Worm (Caenorhabditis elegans) whole organism, L2 larva: ENCODE data around the gene C39B10.7.

ENCODE experiments used
- C34F6.9 ChIP-seq: fragments of 150-350 bp; optimal IDR thresholded peaks from 2 replicates; lab custom pipeline; 2014; ENCODE audit warnings: missing biosample characterization, missing genetic modification characterization
- F13H6.1 ChIP-seq: sonication (generic microtip); optimal IDR thresholded peaks from 2 replicates; lab custom pipeline; 2016; ENCODE audit warnings: missing genetic modification characterization, missing compliant biosample characterization
- Y55F3AM.14 ChIP-seq: fragments of 200-800 bp; sonication (Bioruptor generic); optimal IDR thresholded peaks from 2 replicates; lab custom pipeline; 2018; ENCODE audit warnings: mild to moderate bottlenecking, missing genetic modification characterization, missing compliant biosample characterization
- ZK546.5 ChIP-seq: sonication (generic microtip); optimal IDR thresholded peaks from 2 replicates; lab custom pipeline; 2017; ENCODE audit warnings: missing biosample characterization, missing genetic modification characterization
- alr-1 ChIP-seq: fragments of 150-350 bp; optimal IDR thresholded peaks from 2 replicates; lab custom pipeline; 2014; ENCODE audit warnings: missing biosample characterization, missing genetic modification characterization
- ama-1 ChIP-seq: fragments of 150-350 bp; optimal IDR thresholded peaks from 2 replicates; lab custom pipeline; 2018; ENCODE audit warnings: inconsistent platforms
- blmp-1 ChIP-seq: sonication (generic microtip); optimal IDR thresholded peaks from 2 replicates; lab custom pipeline; 2017; ENCODE audit warnings: missing genetic modification characterization, mild to moderate bottlenecking, missing compliant biosample characterization, antibody characterized with exemption, moderate library complexity; ENCODE audit not compliant: insufficient read depth
- ceh-16 ChIP-seq: fragments of 150-350 bp; optimal IDR thresholded peaks from 2 replicates; lab custom pipeline; 2014; ENCODE audit warnings: missing biosample characterization, missing genetic modification characterization
- ceh-82 ChIP-seq: fragments of 150-350 bp; optimal IDR thresholded peaks from 2 replicates; lab custom pipeline; 2014; ENCODE audit warnings: missing biosample characterization, missing genetic modification characterization
- crh-2 ChIP-seq: sonication (generic microtip); optimal IDR thresholded peaks from 2 replicates; lab custom pipeline; 2017; ENCODE audit warnings: missing biosample characterization, missing genetic modification characterization
- dmd-4 ChIP-seq: sonication (generic microtip); optimal IDR thresholded peaks from 2 replicates; lab custom pipeline; 2017; ENCODE audit warnings: missing biosample characterization, missing genetic modification characterization
- elt-3 ChIP-seq: sonication (generic microtip); optimal IDR thresholded peaks from 2 replicates; lab custom pipeline; 2017; ENCODE audit warnings: missing biosample characterization, missing genetic modification characterization
- fos-1 ChIP-seq: fragments of 150-350 bp; optimal IDR thresholded peaks from 2 replicates; lab custom pipeline; 2014; ENCODE audit warnings: missing biosample characterization, missing genetic modification characterization
- gmeb-1 ChIP-seq: fragments of 150-350 bp; optimal IDR thresholded peaks from 2 replicates; lab custom pipeline; 2014; ENCODE audit warnings: missing biosample characterization, missing genetic modification characterization
- lin-11 ChIP-seq: fragments of 150-350 bp; sonication (generic microtip); optimal IDR thresholded peaks from 2 replicates; lab custom pipeline; 2014; ENCODE audit warnings: missing biosample characterization, missing genetic modification characterization, inconsistent platforms, mixed read lengths
- lin-13 ChIP-seq: fragments of 150-350 bp; optimal IDR thresholded peaks from 2 replicates; lab custom pipeline; 2014; ENCODE audit warnings: missing biosample characterization, missing genetic modification reagents, missing genetic modification characterization
- lin-39 ChIP-seq: fragments of 150-350 bp; optimal IDR thresholded peaks from 2 replicates; lab custom pipeline; 2014; ENCODE audit warnings: missing biosample characterization, missing genetic modification reagents, missing genetic modification characterization
- lsy-2 ChIP-seq, 2 experiments: fragments of 150-350 bp in 1 of 2; sonication (generic microtip) in 1 of 2; optimal IDR thresholded peaks; 2 replicates each; lab custom pipeline; 2014 to 2017; ENCODE audit warnings: missing biosample characterization in 2 of 2, missing genetic modification characterization in 2 of 2
- mbf-1 ChIP-seq: sonication (generic microtip); optimal IDR thresholded peaks from 2 replicates; lab custom pipeline; 2017; ENCODE audit warnings: missing biosample characterization, missing genetic modification characterization
- mdl-1 ChIP-seq, 2 experiments: fragments of 150-350 bp in 1 of 2; sonication (generic microtip) in 1 of 2; optimal IDR thresholded peaks; 2 replicates each; lab custom pipeline; 2017; ENCODE audit warnings: missing biosample characterization in 2 of 2, missing genetic modification characterization in 2 of 2
- nhr-10 ChIP-seq: sonication (generic microtip); optimal IDR thresholded peaks from 2 replicates; lab custom pipeline; 2017; ENCODE audit warnings: missing biosample characterization, missing genetic modification characterization
- nhr-11 ChIP-seq: fragments of 150-350 bp; optimal IDR thresholded peaks from 2 replicates; lab custom pipeline; 2014; ENCODE audit warnings: missing biosample characterization, missing genetic modification characterization
- nhr-12 ChIP-seq: fragments of 150-350 bp; optimal IDR thresholded peaks from 2 replicates; lab custom pipeline; 2014; ENCODE audit warnings: missing biosample characterization, missing genetic modification characterization
- nhr-129 ChIP-seq: fragments of 150-350 bp; optimal IDR thresholded peaks from 2 replicates; lab custom pipeline; 2014; ENCODE audit warnings: missing biosample characterization, missing genetic modification characterization
- nhr-21 ChIP-seq: fragments of 150-350 bp; optimal IDR thresholded peaks from 2 replicates; lab custom pipeline; 2014; ENCODE audit warnings: missing biosample characterization, missing genetic modification characterization
- nhr-23 ChIP-seq: fragments of 150-350 bp; optimal IDR thresholded peaks from 2 replicates; lab custom pipeline; 2014; ENCODE audit warnings: missing biosample characterization, missing genetic modification reagents, missing genetic modification characterization
- nhr-237 ChIP-seq: fragments of 150-350 bp; optimal IDR thresholded peaks from 2 replicates; lab custom pipeline; 2014; ENCODE audit warnings: missing biosample characterization, missing genetic modification characterization
- nhr-25 ChIP-seq: fragments of 150-350 bp; sonication (generic microtip); optimal IDR thresholded peaks from 3 replicates; lab custom pipeline; 2014; ENCODE audit warnings: missing biosample characterization, missing genetic modification characterization
- nhr-6 ChIP-seq: fragments of 150-350 bp; optimal IDR thresholded peaks from 2 replicates; lab custom pipeline; 2014; ENCODE audit warnings: missing biosample characterization, missing genetic modification characterization
- nhr-77 ChIP-seq: fragments of 150-350 bp; optimal IDR thresholded peaks from 2 replicates; lab custom pipeline; 2014; ENCODE audit warnings: missing biosample characterization, missing genetic modification characterization
- peb-1 ChIP-seq: fragments of 150-350 bp; optimal IDR thresholded peaks from 2 replicates; lab custom pipeline; 2014; ENCODE audit warnings: missing biosample characterization, missing genetic modification characterization
- sem-4 ChIP-seq: fragments of 150-350 bp; optimal IDR thresholded peaks from 2 replicates; lab custom pipeline; 2014; ENCODE audit warnings: missing biosample characterization, missing genetic modification reagents, missing genetic modification characterization
- skn-1 ChIP-seq: sonication (generic microtip); optimal IDR thresholded peaks from 2 replicates; lab custom pipeline; 2017; ENCODE audit warnings: missing biosample characterization, missing genetic modification characterization
- sma-3 ChIP-seq: sonication (generic microtip); optimal IDR thresholded peaks from 2 replicates; lab custom pipeline; 2016; ENCODE audit warnings: missing genetic modification reagents, missing genetic modification characterization, missing compliant biosample characterization
- snpc-4 ChIP-seq: fragments of 150-350 bp; optimal IDR thresholded peaks from 2 replicates; lab custom pipeline; 2014; ENCODE audit warnings: missing biosample characterization, missing genetic modification characterization
- unc-62 ChIP-seq: fragments of 150-350 bp; optimal IDR thresholded peaks from 2 replicates; lab custom pipeline; 2014; ENCODE audit warnings: missing biosample characterization, missing genetic modification reagents, missing genetic modification characterization
- ztf-11 ChIP-seq: sonication (generic microtip); optimal IDR thresholded peaks from 2 replicates; lab custom pipeline; 2017; ENCODE audit warnings: missing biosample characterization, missing genetic modification characterization

The C39B10.7 gene

DNA sequence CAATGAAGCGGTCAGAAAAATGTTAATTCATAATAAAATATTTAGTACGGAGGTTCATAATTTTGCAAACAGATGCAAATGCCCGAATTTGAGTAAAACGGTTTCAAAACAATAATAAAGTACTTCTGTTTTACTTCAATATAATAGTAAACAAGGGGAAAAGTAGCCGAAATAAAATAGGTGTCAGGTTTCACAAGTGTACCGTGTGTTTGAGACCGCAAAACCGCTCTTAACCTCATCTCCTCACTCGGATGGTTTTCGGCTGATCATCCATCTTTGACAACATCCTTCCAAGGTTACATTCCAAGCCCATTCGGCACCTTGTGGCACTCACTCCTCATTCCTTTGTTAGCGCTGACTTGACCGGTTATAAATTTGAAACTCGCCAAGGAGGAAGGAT, 39.3 kb upstream of the C39B10.7 start:
- no peak for TF ChIP-seq blmp-1 (tag; lab: Kevin White, UChicago)
- TF ChIP-seq peb-1 (tag; lab: Kevin White, UChicago): no peak
- no peak for TF ChIP-seq skn-1
- no peak for TF ChIP-seq lin-39 (tag; lab: Kevin White, UChicago)
- no peak for TF ChIP-seq dmd-4 (tag; lab: Kevin White, UChicago)
- TF ChIP-seq ceh-16 (tag; lab: Kevin White, UChicago): no peak
- no peak for TF ChIP-seq lin-11 (tag; lab: Kevin White, UChicago)
- TF ChIP-seq F13H6.1 (tag; lab: Kevin White, UChicago): no peak
- no peak for TF ChIP-seq snpc-4 (tag; lab: Kevin White, UChicago)
- TF ChIP-seq ceh-82: no peak
- no peak for TF ChIP-seq alr-1
- no peak for TF ChIP-seq nhr-237 (tag; lab: Kevin White, UChicago)
- TF ChIP-seq nhr-77 (tag; lab: Kevin White, UChicago): no peak
- no peak for TF ChIP-seq crh-2 (tag; lab: Kevin White, UChicago)
- TF ChIP-seq elt-3: no peak

DNA sequence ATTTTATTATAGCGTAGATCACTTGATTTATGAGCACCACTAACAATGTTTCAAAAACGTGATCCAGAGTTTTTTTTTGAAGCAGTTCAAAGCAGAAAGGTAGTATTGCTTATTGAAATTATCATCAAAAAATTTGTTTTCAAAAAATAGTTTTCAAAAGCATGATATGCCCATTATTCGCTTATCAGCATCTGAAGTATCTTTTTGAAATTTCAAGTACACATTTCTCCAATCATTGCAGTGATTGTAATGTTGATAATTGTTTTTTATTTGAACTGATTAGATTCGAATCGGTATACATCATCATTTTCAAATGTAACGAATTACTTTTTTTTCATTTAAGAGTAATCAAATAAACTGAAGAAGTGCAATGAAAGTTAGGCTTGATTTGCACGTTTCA, 35.9 kb upstream of the C39B10.7 start:
- TF ChIP-seq nhr-10 (tag; lab: Kevin White, UChicago) (no peak), peb-1 (tag; lab: Kevin White, UChicago) (no peak), skn-1 (peak; percentile 54), nhr-25 (tag; lab: Kevin White, UChicago) (no peak), alr-1 (no peak), fos-1 (tag; lab: Kevin White, UChicago) (peak; percentile 25)
- TF ChIP-seq, all 48 proteins: peak for 2

DNA sequence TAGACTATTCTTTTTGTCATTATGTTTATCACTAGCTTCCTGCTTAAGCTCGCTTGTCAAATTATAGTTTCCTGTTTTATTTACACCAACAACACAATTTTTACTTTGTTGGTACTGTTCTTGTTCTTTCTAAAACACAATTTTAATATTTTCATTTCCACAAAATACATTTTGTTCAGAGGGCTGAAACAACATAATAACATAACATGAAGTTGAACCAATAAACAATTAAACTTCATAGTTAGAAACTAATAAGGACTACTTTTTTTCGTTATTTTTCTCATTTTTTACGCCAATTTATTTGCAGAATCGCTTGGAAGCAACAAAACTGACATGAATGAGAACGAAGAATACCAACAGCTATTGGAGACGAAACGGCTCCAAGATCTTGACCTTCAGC, 32.8 kb upstream of the C39B10.7 start, which contains the start of gene C39B10.3:
Gene C39B10.3, plus strand, starts transcription at position 301 of the 400 bp plus-strand sequence.
- TF ChIP-seq dmd-4 (tag; lab: Kevin White, UChicago): no peak
- TF ChIP-seq nhr-6 (tag; lab: Kevin White, UChicago): no peak
- TF ChIP-seq ceh-16 (tag; lab: Kevin White, UChicago): no peak
- no peak for TF ChIP-seq fos-1 (tag; lab: Kevin White, UChicago)
- TF ChIP-seq nhr-237 (tag; lab: Kevin White, UChicago): no peak
- no peak for TF ChIP-seq lin-13 (GFP tag; lab: Kevin White, UChicago)
- TF ChIP-seq lsy-2 (tag; optimal IDR thresholded peaks at IDR 0.05; lab: Kevin White, UChicago): no peak
- TF ChIP-seq ZK546.5 (tag; lab: Kevin White, UChicago): no peak

DNA sequence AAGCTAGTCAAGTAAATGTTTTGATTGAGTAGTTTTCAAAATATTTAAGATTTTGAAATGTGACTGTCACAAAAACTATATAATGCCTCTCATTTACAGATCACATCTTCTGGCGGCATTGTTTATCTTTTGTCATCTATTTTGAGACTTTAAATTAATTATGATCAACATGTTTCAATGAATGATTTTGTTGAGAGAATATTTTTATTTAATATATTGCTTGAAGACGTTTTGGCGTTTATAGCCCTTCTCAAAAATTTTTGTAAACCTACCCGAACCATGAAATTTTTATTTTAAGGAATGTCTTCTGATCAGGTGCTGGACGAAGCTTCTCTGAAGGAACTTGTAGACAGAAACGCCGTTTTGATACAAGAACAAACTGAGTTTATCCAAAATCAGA, 32.0 kb upstream of the C39B10.7 start, which contains the start of gene C39B10.4:
Gene C39B10.4, plus strand, starts transcription at position 301 of the 400 bp plus-strand sequence.
- TF ChIP-seq nhr-23 (tag; lab: Kevin White, UChicago): no peak
- TF ChIP-seq nhr-21 (tag; lab: Kevin White, UChicago): no peak
- no peak for TF ChIP-seq dmd-4 (tag; lab: Kevin White, UChicago)
- TF ChIP-seq gmeb-1 (tag; lab: Kevin White, UChicago): no peak

DNA sequence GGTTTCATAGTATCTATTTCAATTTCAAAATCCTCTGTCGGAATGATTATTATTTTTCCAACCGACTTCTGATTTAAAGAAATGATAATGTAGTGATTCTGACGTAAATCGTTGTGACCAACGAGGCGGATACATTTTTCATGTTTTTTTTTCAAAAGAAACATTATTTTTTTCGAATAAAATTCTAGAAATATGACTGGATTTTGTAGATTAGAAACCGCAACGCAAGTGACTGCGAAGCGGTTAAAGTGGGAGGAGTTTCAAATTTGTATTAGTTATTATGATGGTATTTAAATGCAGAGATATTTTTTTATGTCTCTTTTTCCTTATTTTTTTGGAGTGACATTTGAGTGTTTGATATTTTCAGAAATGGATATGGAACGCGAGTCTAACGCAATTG, 29.7 kb upstream of the C39B10.7 start, which contains the start of gene C39B10.5:
Gene C39B10.5, plus strand, starts transcription at position 362 of the 400 bp plus-strand sequence.
- no peak for TF ChIP-seq Y55F3AM.14 (GFP tag; lab: Kevin White, UChicago)
- no peak for TF ChIP-seq nhr-12 (tag; lab: Kevin White, UChicago)
- peak; percentile 10 for TF ChIP-seq C34F6.9 (tag; lab: Kevin White, UChicago)
- TF ChIP-seq nhr-129 (tag; lab: Kevin White, UChicago): no peak
- peak in 1 of 2 experiments; percentile 63 for TF ChIP-seq lsy-2 (tag; optimal IDR thresholded peaks at IDR 0.05; lab: Kevin White, UChicago)

DNA sequence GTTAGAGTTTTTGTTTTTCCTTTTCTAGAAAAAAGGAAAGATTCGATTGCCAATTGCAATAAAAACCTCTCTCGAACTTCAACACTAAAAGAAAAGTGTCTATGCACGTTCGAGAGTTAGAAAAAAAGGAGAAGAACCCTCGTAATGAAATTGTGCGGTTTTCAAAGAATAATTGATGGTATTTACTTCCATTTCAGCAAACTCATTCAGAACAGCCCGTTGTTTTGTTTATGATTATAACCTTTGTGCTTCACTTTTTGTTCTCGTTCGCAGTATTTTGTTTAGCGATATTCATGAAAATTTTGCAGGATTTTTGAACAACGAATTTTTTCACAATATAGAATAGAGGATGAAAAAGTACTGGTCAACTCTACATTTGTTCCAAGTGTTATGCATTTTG, 22.7 kb upstream of the C39B10.7 start, which contains the start of gene lgc-41:
Gene lgc-41, plus strand, starts transcription at position 301 of the 400 bp plus-strand sequence.
- TF ChIP-seq ama-1 (lab: Kevin White, UChicago) (no peak), ztf-11 (no peak), blmp-1 (tag; lab: Kevin White, UChicago) (no peak), nhr-77 (tag; lab: Kevin White, UChicago) (no peak), sem-4 (tag; lab: Kevin White, UChicago) (no peak), nhr-25 (tag; lab: Kevin White, UChicago) (no peak), lsy-2 (tag; optimal IDR thresholded peaks at IDR 0.05; lab: Kevin White, UChicago) (no peak), unc-62 (GFP tag; lab: Kevin White, UChicago) (no peak), elt-3 (no peak), nhr-11 (no peak), mdl-1 (tag; optimal IDR thresholded peaks at IDR 0.05; lab: Kevin White, UChicago) (no peak), ceh-82 (no peak), fos-1 (tag; lab: Kevin White, UChicago) (no peak), crh-2 (tag; lab: Kevin White, UChicago) (no peak), sma-3 (GFP tag; lab: Kevin White, UChicago) (no peak), nhr-21 (tag; lab: Kevin White, UChicago) (no peak), mbf-1 (tag; lab: Kevin White, UChicago) (no peak)
